Worm (Caenorhabditis elegans) whole organism, mixed stage, embryonic: ENCODE results near the gene sek-3.

Experiments
- elt-3 ChIP-seq: fragments of 150-350 bp; optimal IDR thresholded peaks from 2 replicates; lab custom pipeline; 2014; ENCODE audit warnings: missing biosample characterization, missing genetic modification characterization
- nhr-237 ChIP-seq: fragments of 150-350 bp; optimal IDR thresholded peaks from 2 replicates; lab custom pipeline; 2014; ENCODE audit warnings: missing biosample characterization, missing genetic modification characterization
- snpc-4 ChIP-seq: fragments of 150-350 bp; optimal IDR thresholded peaks from 2 replicates; lab custom pipeline; 2014; ENCODE audit warnings: missing biosample characterization, missing genetic modification characterization

- no peak for TF ChIP-seq snpc-4 (tag; lab: Kevin White, UChicago)
- no peak for TF ChIP-seq nhr-237 (tag; lab: Kevin White, UChicago)
- no peak for TF ChIP-seq elt-3 (tag; lab: Kevin White, UChicago)
These were observed 41.2 kb upstream of the sek-3 start, which contains the start of gene lfi-1 for ce11 chrX:4976530-4976929.
